Worm (Caenorhabditis elegans) whole organism, young adult: ENCODE data around the gene frpr-5.

Source experiments
- akir-1 ChIP-seq: fragments of 200-800 bp; sonication (Bioruptor generic); optimal IDR thresholded peaks from 2 replicates; lab custom pipeline; 2018; ENCODE audit warnings: mild to moderate bottlenecking, missing genetic modification characterization, moderate library complexity, missing compliant biosample characterization
- ama-1 ChIP-seq, 3 experiments: fragments of 150-350 bp in 1 of 3; sonication (generic microtip) in 2 of 3; optimal IDR thresholded peaks; 2 replicates each; lab custom pipeline; 2014 to 2018; ENCODE audit warnings: missing biosample characterization in 2 of 3, missing genetic modification characterization in 2 of 3, missing genetic modification reagents in 2 of 3
- hmg-1.2 ChIP-seq: fragments of 200-800 bp; sonication (Bioruptor generic); IDR thresholded peaks from 2 replicates; pipeline ENCODE4 v1.3.6; 2022; ENCODE audit warnings: missing genetic modification reagents, missing genetic modification characterization, missing compliant biosample characterization
- lag-1 ChIP-seq: fragments of 200-800 bp; sonication (Bioruptor generic); IDR thresholded peaks from 2 replicates; pipeline ENCODE4 v1.3.6; 2022; ENCODE audit warnings: missing genetic modification reagents, missing genetic modification characterization, missing compliant biosample characterization
- lir-1 ChIP-seq: fragments of 200-800 bp; sonication (Bioruptor generic); conservative IDR thresholded peaks from 2 replicates; pipeline ENCODE4 v1.3.6; 2022; ENCODE audit warnings: missing genetic modification reagents, missing genetic modification characterization, missing compliant biosample characterization
- mes-4 ChIP-seq: sonication (generic microtip); optimal IDR thresholded peaks from 2 replicates; lab custom pipeline; 2016; ENCODE audit warnings: missing genotype, missing genetic modification characterization, missing compliant biosample characterization

- TF ChIP-seq akir-1 (GFP tag; lab: Kevin White, UChicago) (no peak), ama-1 (optimal IDR thresholded peaks at IDR 0.05; lab: Kevin White, UChicago) (no peak), ama-1 (GFP tag; optimal IDR thresholded peaks at IDR 0.05; lab: Kevin White, UChicago) (no peak), lir-1 (GFP tag; lab: Robert Waterston, UW) (no peak), lag-1 (GFP tag; lab: Robert Waterston, UW) (no peak), mes-4 (tag; lab: Kevin White, UChicago) (no peak), hmg-1.2 (no peak)
Observed at ce11 chrV:13536058-13536579, at the start of gene frpr-5.
